Worm (Caenorhabditis elegans): ENCODE results near the gene Y75B8A.6.

Gene Y75B8A.6

ce11 chrIII:12131751-12132150 lies 1.6 kb upstream of the Y75B8A.6 start:
- TF ChIP-seq che-1 (tag; optimal IDR thresholded peaks at IDR 0.05) (no peak), ahr-1 (tag; optimal IDR thresholded peaks at IDR 0.05) (no peak), dve-1 (tag; optimal IDR thresholded peaks at IDR 0.05) (peak; percentile 98), ceh-30 (tag; optimal IDR thresholded peaks at IDR 0.05) (no peak), ceh-18 (tag; optimal IDR thresholded peaks at IDR 0.05) (no peak), eyg-1 (tag; optimal IDR thresholded peaks at IDR 0.05) (no peak), pat-9 (tag; optimal IDR thresholded peaks at IDR 0.05) (no peak), unc-3 (GFP tag; conservative IDR thresholded peaks at IDR 0.05) (no peak), unc-3 (tag; optimal IDR thresholded peaks at IDR 0.05) (no peak), K02D7.2 (tag; optimal IDR thresholded peaks at IDR 0.05) (peak; percentile 27)

ce11 chrIII:12130769-12131168 lies 626 bp upstream of the Y75B8A.6 start:
- TF ChIP-seq ceh-24 (tag; optimal IDR thresholded peaks at IDR 0.05) = no peak
- TF ChIP-seq pax-1 (tag; optimal IDR thresholded peaks at IDR 0.05) = no peak
- TF ChIP-seq unc-42 (tag; optimal IDR thresholded peaks at IDR 0.05) = peak; percentile 79

- TF ChIP-seq madf-2 (tag; optimal IDR thresholded peaks at IDR 0.05) = no peak
- TF ChIP-seq C08G9.2 (tag; optimal IDR thresholded peaks at IDR 0.05) = no peak
- no peak for TF ChIP-seq ref-2 (tag; optimal IDR thresholded peaks at IDR 0.05)
- TF ChIP-seq ama-1 (optimal IDR thresholded peaks at IDR 0.05) = no peak
- no peak for TF ChIP-seq unc-3 (GFP tag; conservative IDR thresholded peaks at IDR 0.05)
- TF ChIP-seq unc-3 (tag; optimal IDR thresholded peaks at IDR 0.05) = no peak
- no peak for TF ChIP-seq unc-55 (GFP tag; optimal IDR thresholded peaks at IDR 0.05)
- TF ChIP-seq Y22D7AL.16 (tag; optimal IDR thresholded peaks at IDR 0.05) = no peak
- TF ChIP-seq ceh-24 (tag; optimal IDR thresholded peaks at IDR 0.05) = no peak
- no peak for TF ChIP-seq dve-1 (tag; optimal IDR thresholded peaks at IDR 0.05)
- TF ChIP-seq fkh-10 (GFP tag; optimal IDR thresholded peaks at IDR 0.05) = no peak
- TF ChIP-seq npax-4 (tag; optimal IDR thresholded peaks at IDR 0.05) = no peak
- TF ChIP-seq fkh-6 (tag; optimal IDR thresholded peaks at IDR 0.05) = no peak
These were observed 5.8 kb downstream of the Y75B8A.6 start for ce11 chrIII:12124392-12124791.

ce11 chrIII:12123427-12123826 lies 6.7 kb downstream of the Y75B8A.6 start:
- no peak for TF ChIP-seq pag-3 (tag; optimal IDR thresholded peaks at IDR 0.05; ENCODE audit: borderline replicate concordance)
- no peak for TF ChIP-seq odd-2 (tag; optimal IDR thresholded peaks at IDR 0.05)
- TF ChIP-seq pat-9 (tag; optimal IDR thresholded peaks at IDR 0.05) = no peak
- no peak for TF ChIP-seq C08G9.2 (tag; optimal IDR thresholded peaks at IDR 0.05)
- TF ChIP-seq C38D4.7 (GFP tag; optimal IDR thresholded peaks at IDR 0.05) = no peak

- TF ChIP-seq ceh-9 (tag; optimal IDR thresholded peaks at IDR 0.05) (no peak), ceh-34 (tag; optimal IDR thresholded peaks at IDR 0.05) (peak; percentile 32), ztf-16 (tag; optimal IDR thresholded peaks at IDR 0.05) (no peak)
These were observed 9.0 kb downstream of the Y75B8A.6 start for ce11 chrIII:12121177-12121576.

- TF ChIP-seq syd-9 (tag; optimal IDR thresholded peaks at IDR 0.05) (no peak), fkh-10 (GFP tag; optimal IDR thresholded peaks at IDR 0.05) (no peak), ceh-31 (tag; optimal IDR thresholded peaks at IDR 0.05) (no peak), pqm-1 (tag; optimal IDR thresholded peaks at IDR 0.05) (no peak), hlh-8 (tag; optimal IDR thresholded peaks at IDR 0.05) (no peak), ceh-19 (GFP tag; optimal IDR thresholded peaks at IDR 0.05) (no peak), pha-4 (tag; optimal IDR thresholded peaks at IDR 0.05) (no peak), unc-55 (GFP tag; optimal IDR thresholded peaks at IDR 0.05) (peak; percentile 51), nfya-1 (tag; optimal IDR thresholded peaks at IDR 0.05) (no peak), F13H6.1 (tag; optimal IDR thresholded peaks at IDR 0.05) (no peak), K02D7.2 (tag; optimal IDR thresholded peaks at IDR 0.05) (no peak), ceh-34 (tag; optimal IDR thresholded peaks at IDR 0.05) (peak; percentile 30)
These were observed 10.5 kb downstream of the Y75B8A.6 start for ce11 chrIII:12119625-12120024.
